Fruit fly (Drosophila melanogaster) whole organism, adult: ENCODE data around the gene CG7394.

Source experiments
- CG11617 ChIP-seq: fragments of 200-800 bp; sonication (Bioruptor generic); optimal IDR thresholded peaks from 2 replicates; lab custom pipeline; 2017; ENCODE audit warnings: mild to moderate bottlenecking, missing biosample characterization, missing genetic modification reagents, missing genetic modification characterization
- CG12768 ChIP-seq: fragments of 200-800 bp; sonication (Bioruptor generic); optimal IDR thresholded peaks from 2 replicates; lab custom pipeline; 2017; ENCODE audit warnings: missing biosample characterization, missing genetic modification characterization, mild to moderate bottlenecking, moderate library complexity, missing genetic modification reagents
- CG14711 ChIP-seq: fragments of 200-800 bp; sonication (Bioruptor generic); optimal IDR thresholded peaks from 2 replicates; lab custom pipeline; 2018; ENCODE audit warnings: missing biosample characterization, mild to moderate bottlenecking, missing genetic modification characterization, moderate library complexity
- CG1620 ChIP-seq: fragments of 200-800 bp; sonication (Bioruptor generic); optimal IDR thresholded peaks from 2 replicates; lab custom pipeline; 2016; ENCODE audit warnings: missing biosample characterization, missing genetic modification characterization
- CG33017 ChIP-seq: fragments of 200-800 bp; sonication (Bioruptor generic); optimal IDR thresholded peaks from 2 replicates; lab custom pipeline; 2018; ENCODE audit warnings: missing biosample characterization, mild to moderate bottlenecking, missing genetic modification characterization, moderate library complexity
- CG5204 ChIP-seq: fragments of 200-800 bp; sonication (Bioruptor generic); optimal IDR thresholded peaks from 2 replicates; lab custom pipeline; 2016; ENCODE audit warnings: missing biosample characterization, missing genetic modification characterization
- CG7045 ChIP-seq: fragments of 200-800 bp; sonication (Bioruptor generic); optimal IDR thresholded peaks from 2 replicates; lab custom pipeline; 2017; ENCODE audit warnings: missing biosample characterization, mild to moderate bottlenecking, missing genetic modification characterization
- CG7101 ChIP-seq: fragments of 200-800 bp; sonication (Bioruptor generic); optimal IDR thresholded peaks from 2 replicates; lab custom pipeline; 2018; ENCODE audit warnings: missing biosample characterization, mild to moderate bottlenecking, missing genetic modification characterization, moderate library complexity
- Clk ChIP-seq: fragments of 200-800 bp; sonication (Bioruptor generic); optimal IDR thresholded peaks from 2 replicates; lab custom pipeline; 2017; ENCODE audit warnings: missing biosample characterization, missing genetic modification characterization
- Crg-1 ChIP-seq: fragments of 200-800 bp; sonication (Bioruptor generic); optimal IDR thresholded peaks from 2 replicates; lab custom pipeline; 2016; ENCODE audit warnings: missing biosample characterization, missing genetic modification characterization
- Hr96 ChIP-seq: fragments of 200-800 bp; sonication (Bioruptor generic); optimal IDR thresholded peaks from 2 replicates; lab custom pipeline; 2016; ENCODE audit warnings: missing biosample characterization, missing genetic modification characterization
- Mnt ChIP-seq: fragments of 200-800 bp; sonication (Bioruptor generic); optimal IDR thresholded peaks from 2 replicates; lab custom pipeline; 2016; ENCODE audit warnings: missing biosample characterization, mild to moderate bottlenecking, missing genetic modification characterization
- bab1 ChIP-seq: fragments of 200-800 bp; sonication (Bioruptor generic); optimal IDR thresholded peaks from 3 replicates; lab custom pipeline; 2019; ENCODE audit warnings: missing biosample characterization, mild to moderate bottlenecking, missing genetic modification characterization, moderate library complexity
- cic ChIP-seq: fragments of 200-800 bp; sonication (Bioruptor generic); optimal IDR thresholded peaks from 2 replicates; lab custom pipeline; 2017; ENCODE audit warnings: missing biosample characterization, mild to moderate bottlenecking, missing genetic modification characterization, moderate library complexity
- cnc ChIP-seq, 2 experiments: fragments of >200 bp; optimal IDR thresholded peaks; 2 replicates each; lab custom pipeline; 2017
- kay ChIP-seq: fragments of 200-800 bp; sonication (Bioruptor generic); peaks from one replicate; lab custom pipeline; 2016; ENCODE audit warnings: missing biosample characterization, missing genetic modification characterization, borderline replicate concordance
- ovo ChIP-seq: fragments of 200-800 bp; sonication (Bioruptor generic); optimal IDR thresholded peaks from 2 replicates; lab custom pipeline; 2016; ENCODE audit warnings: missing biosample characterization, missing genetic modification characterization
- pad ChIP-seq: fragments of 200-800 bp; sonication (Bioruptor generic); optimal IDR thresholded peaks from 3 replicates; lab custom pipeline; 2017; ENCODE audit warnings: missing biosample characterization, missing genetic modification characterization, mild to moderate bottlenecking, moderate library complexity, missing genetic modification reagents
- tj ChIP-seq: fragments of 200-800 bp; sonication (Bioruptor generic); optimal IDR thresholded peaks from 3 replicates; lab custom pipeline; 2017; ENCODE audit warnings: missing biosample characterization, mild to moderate bottlenecking, missing genetic modification characterization, moderate library complexity
- toe ChIP-seq: fragments of 200-800 bp; sonication (Bioruptor generic); optimal IDR thresholded peaks from 2 replicates; lab custom pipeline; 2016; ENCODE audit warnings: missing biosample characterization, missing genetic modification characterization

The CG7394 gene

dm6 chr3L:11578847-11579246 lies 17.1 kb downstream of the CG7394 start:
- no peak for TF ChIP-seq CG12768 (GFP tag; lab: Kevin White, UChicago)
- no peak for TF ChIP-seq CG33017 (tag; lab: Kevin White, UChicago)
- no peak for TF ChIP-seq Mnt (GFP tag; lab: Kevin White, UChicago)
- no peak for TF ChIP-seq toe (GFP tag; lab: Kevin White, UChicago)
- no peak for TF ChIP-seq cnc (optimal IDR thresholded peaks at IDR 0.05; lab: Kevin White, UChicago)
- TF ChIP-seq CG5204, result no peak
- no peak for TF ChIP-seq Crg-1 (GFP tag; lab: Kevin White, UChicago)
- no peak for TF ChIP-seq CG1620 (GFP tag; lab: Kevin White, UChicago)
- TF ChIP-seq Clk, result no peak
- no peak for TF ChIP-seq CG7045
- TF ChIP-seq CG14711 (tag; lab: Kevin White, UChicago), result no peak
- TF ChIP-seq pad (GFP tag; lab: Kevin White, UChicago), result no peak
- no peak for TF ChIP-seq CG7101 (tag; lab: Kevin White, UChicago)
- no peak for TF ChIP-seq Hr96 (GFP tag; lab: Kevin White, UChicago)
- TF ChIP-seq bab1 (GFP tag; lab: Kevin White, UChicago), result no peak
- no peak for TF ChIP-seq cic
- TF ChIP-seq kay (GFP tag; lab: Kevin White, UChicago), result no peak
- no peak for TF ChIP-seq tj (GFP tag; lab: Kevin White, UChicago)
- no peak for TF ChIP-seq CG11617 (GFP tag; lab: Kevin White, UChicago)
- TF ChIP-seq ovo, result no peak

- TF ChIP-seq bab1 (GFP tag; lab: Kevin White, UChicago), result no peak
- no peak for TF ChIP-seq Clk
- TF ChIP-seq cnc (optimal IDR thresholded peaks at IDR 0.05; lab: Kevin White, UChicago), result no peak
- no peak for TF ChIP-seq kay (GFP tag; lab: Kevin White, UChicago)
- no peak for TF ChIP-seq toe (GFP tag; lab: Kevin White, UChicago)
- TF ChIP-seq Mnt (GFP tag; lab: Kevin White, UChicago), result no peak
- no peak for TF ChIP-seq CG14711 (tag; lab: Kevin White, UChicago)
- TF ChIP-seq pad (GFP tag; lab: Kevin White, UChicago), result no peak
- TF ChIP-seq tj (GFP tag; lab: Kevin White, UChicago), result no peak
Measured at dm6 chr3L:11579919-11580318, 18.1 kb downstream of the CG7394 start, which contains the start of gene CG43390. Gene CG43390, minus strand, starts transcription at chr3L:11579950.

- TF ChIP-seq tj (GFP tag; lab: Kevin White, UChicago) (no peak), CG7101 (tag; lab: Kevin White, UChicago) (no peak), CG14711 (tag; lab: Kevin White, UChicago) (no peak), CG11617 (GFP tag; lab: Kevin White, UChicago) (no peak), Mnt (GFP tag; lab: Kevin White, UChicago) (no peak), Hr96 (GFP tag; lab: Kevin White, UChicago) (no peak), CG33017 (tag; lab: Kevin White, UChicago) (no peak), cic (no peak), pad (GFP tag; lab: Kevin White, UChicago) (no peak), kay (GFP tag; lab: Kevin White, UChicago) (no peak), CG5204 (no peak), bab1 (GFP tag; lab: Kevin White, UChicago) (no peak)
Measured at dm6 chr3L:11580919-11581318, 19.1 kb downstream of the CG7394 start, which contains the start of gene CG43391. Gene CG43391, minus strand, starts transcription at chr3L:11581019.

dm6 chr3L:11582097-11582496 lies 20.3 kb downstream of the CG7394 start, which contains the start of gene CG33269:
Gene CG33269, minus strand, starts transcription at chr3L:11582197.
- no peak for TF ChIP-seq Crg-1 (GFP tag; lab: Kevin White, UChicago)
- TF ChIP-seq Mnt (GFP tag; lab: Kevin White, UChicago), result no peak
- TF ChIP-seq CG7045, result no peak
- TF ChIP-seq CG33017 (tag; lab: Kevin White, UChicago), result no peak
- no peak for TF ChIP-seq kay (GFP tag; lab: Kevin White, UChicago)
- no peak for TF ChIP-seq CG5204
- TF ChIP-seq CG14711 (tag; lab: Kevin White, UChicago), result no peak
- TF ChIP-seq CG1620 (GFP tag; lab: Kevin White, UChicago), result no peak
- no peak for TF ChIP-seq CG12768 (GFP tag; lab: Kevin White, UChicago)
- TF ChIP-seq CG7101 (tag; lab: Kevin White, UChicago), result no peak
- no peak for TF ChIP-seq cic
- no peak for TF ChIP-seq pad (GFP tag; lab: Kevin White, UChicago)
- TF ChIP-seq tj (GFP tag; lab: Kevin White, UChicago), result no peak
- TF ChIP-seq cnc (optimal IDR thresholded peaks at IDR 0.05; lab: Kevin White, UChicago), result no peak
- no peak for TF ChIP-seq bab1 (GFP tag; lab: Kevin White, UChicago)
- TF ChIP-seq Clk, result no peak

- TF ChIP-seq ovo (no peak), CG11617 (GFP tag; lab: Kevin White, UChicago) (no peak), toe (GFP tag; lab: Kevin White, UChicago) (no peak), Clk (no peak), CG7045 (no peak), CG5204 (no peak), kay (GFP tag; lab: Kevin White, UChicago) (no peak), CG14711 (tag; lab: Kevin White, UChicago) (no peak), tj (GFP tag; lab: Kevin White, UChicago) (no peak), pad (GFP tag; lab: Kevin White, UChicago) (no peak), CG33017 (tag; lab: Kevin White, UChicago) (no peak), Crg-1 (GFP tag; lab: Kevin White, UChicago) (no peak), CG12768 (GFP tag; lab: Kevin White, UChicago) (no peak), CG7101 (tag; lab: Kevin White, UChicago) (no peak), CG1620 (GFP tag; lab: Kevin White, UChicago) (no peak), Hr96 (GFP tag; lab: Kevin White, UChicago) (no peak), bab1 (GFP tag; lab: Kevin White, UChicago) (no peak)
Measured at dm6 chr3L:11583964-11584363, 22.2 kb downstream of the CG7394 start, which contains the start of gene CG32086. Gene CG32086, minus strand, starts transcription at chr3L:11584064.
